Fruit fly (Drosophila melanogaster) whole organism: Measurements from ENCODE around the gene CG4660.

ENCODE experiments used
- CG8478 ChIP-seq: fragments of >200 bp; optimal IDR thresholded peaks from 2 replicates; lab custom pipeline; 2018; ENCODE audit warnings: inconsistent platforms
- EcR ChIP-seq, 2 experiments: fragments of >200 bp; optimal IDR thresholded peaks; 2 replicates each; lab custom pipeline; 2017; ENCODE audit warnings: missing biosample characterization in 2 of 2, missing genetic modification characterization in 2 of 2, missing genetic modification reagents in 2 of 2
- pan ChIP-seq: fragments of >200 bp; optimal IDR thresholded peaks from 2 replicates; lab custom pipeline; 2017
- psq ChIP-seq: fragments of >200 bp; optimal IDR thresholded peaks from 2 replicates; lab custom pipeline; 2017
- usp ChIP-seq: fragments of >200 bp; optimal IDR thresholded peaks from 2 replicates; lab custom pipeline; 2017; ENCODE audit warnings: missing biosample characterization, missing genetic modification characterization, mixed read lengths

- TF ChIP-seq EcR (GFP tag; optimal IDR thresholded peaks at IDR 0.05; lab: Kevin White, UChicago) (no peak), pan (lab: Kevin White, UChicago) (no peak), CG8478 (lab: Kevin White, UChicago) (no peak), usp (no peak), psq (lab: Kevin White, UChicago) (no peak)
These were observed 28.7 kb upstream of the CG4660 start for dm6 chrX:6109872-6110271.
